Fruit fly (Drosophila melanogaster) whole organism, embryonic: ENCODE data around the gene Arp1.

Source experiments
- Aef1 ChIP-seq: fragments of 200-800 bp; sonication (Bioruptor generic); IDR thresholded peaks from 3 replicates; pipeline ENCODE4 v1.3.6; 2022; ENCODE audit warnings: missing biosample characterization, missing genetic modification characterization
- Atf3 ChIP-seq: fragments of 200-800 bp; sonication (Bioruptor generic); optimal IDR thresholded peaks from 3 replicates; lab custom pipeline; 2016; ENCODE audit warnings: missing biosample characterization, missing genetic modification characterization
- Bdp1 ChIP-seq: fragments of 200-800 bp; sonication (Bioruptor generic); optimal IDR thresholded peaks from 3 replicates; lab custom pipeline; 2016; ENCODE audit warnings: missing biosample characterization, missing genetic modification characterization
- CG10209 ChIP-seq: fragments of 200-800 bp; sonication (Bioruptor generic); optimal IDR thresholded peaks from 3 replicates; lab custom pipeline; 2017; ENCODE audit warnings: missing biosample characterization, mild to moderate bottlenecking, missing genetic modification characterization, missing genetic modification reagents
- CG10274 ChIP-seq: fragments of 200-800 bp; sonication (Bioruptor generic); optimal IDR thresholded peaks from 3 replicates; lab custom pipeline; 2017; ENCODE audit warnings: missing biosample characterization, mild to moderate bottlenecking, missing genetic modification characterization
- CG11398 ChIP-seq: fragments of 200-800 bp; sonication (Bioruptor generic); optimal IDR thresholded peaks from 2 replicates; lab custom pipeline; 2016; ENCODE audit warnings: missing biosample characterization, missing genetic modification characterization
- CG11695 ChIP-seq: fragments of 200-800 bp; sonication (Bioruptor generic); IDR thresholded peaks from 3 replicates; pipeline ENCODE4 v1.3.6; 2022; ENCODE audit warnings: missing biosample characterization, missing genetic modification characterization
- CG12299 ChIP-seq: fragments of 200-800 bp; sonication (Bioruptor generic); optimal IDR thresholded peaks from 2 replicates; lab custom pipeline; 2018; ENCODE audit warnings: missing biosample characterization, mild to moderate bottlenecking, missing genetic modification characterization
- CG1233 ChIP-seq: fragments of 200-800 bp; sonication (Bioruptor generic); optimal IDR thresholded peaks from 4 replicates; lab custom pipeline; 2018; ENCODE audit warnings: missing biosample characterization, mild to moderate bottlenecking, missing genetic modification characterization
- CG14965 ChIP-seq: fragments of 200-800 bp; sonication (Bioruptor generic); optimal IDR thresholded peaks from 2 replicates; lab custom pipeline; 2016; ENCODE audit warnings: missing biosample characterization, missing genetic modification characterization, borderline replicate concordance
- CG1529 ChIP-seq: fragments of 200-800 bp; sonication (Bioruptor generic); optimal IDR thresholded peaks from 3 replicates; lab custom pipeline; 2018; ENCODE audit warnings: missing biosample characterization, missing genetic modification characterization
- CG15696 ChIP-seq: fragments of 200-800 bp; sonication (Bioruptor generic); optimal IDR thresholded peaks from 2 replicates; lab custom pipeline; 2019; ENCODE audit warnings: missing biosample characterization, mild to moderate bottlenecking, missing genetic modification characterization, moderate library complexity
- CG18011 ChIP-seq: fragments of 200-800 bp; sonication (Bioruptor generic); optimal IDR thresholded peaks from 2 replicates; lab custom pipeline; 2017; ENCODE audit warnings: missing biosample characterization, missing genetic modification characterization, mild to moderate bottlenecking, moderate library complexity, missing genotype
- CG18476 ChIP-seq: fragments of 200-800 bp; sonication (Bioruptor generic); optimal IDR thresholded peaks from 2 replicates; lab custom pipeline; 2016; ENCODE audit warnings: missing biosample characterization, mild to moderate bottlenecking, missing genetic modification characterization
- CG32772 ChIP-seq: fragments of 200-800 bp; sonication (Bioruptor generic); IDR thresholded peaks from 2 replicates; pipeline ENCODE4 v1.3.6; 2022; ENCODE audit warnings: missing biosample characterization, missing genetic modification characterization
- CG6689 ChIP-seq: fragments of 200-800 bp; sonication (Bioruptor generic); IDR thresholded peaks from 2 replicates; pipeline ENCODE4 v1.3.6; 2022; ENCODE audit warnings: missing biosample characterization, missing genetic modification characterization
- CG7786 ChIP-seq: fragments of 200-800 bp; sonication (Bioruptor generic); optimal IDR thresholded peaks from 2 replicates; lab custom pipeline; 2016; ENCODE audit warnings: missing biosample characterization, missing genetic modification characterization
- CG7987 ChIP-seq: fragments of 200-800 bp; sonication (Bioruptor generic); optimal IDR thresholded peaks from 2 replicates; lab custom pipeline; 2018; ENCODE audit warnings: missing biosample characterization, mild to moderate bottlenecking, missing genetic modification characterization, moderate library complexity
- D19A ChIP-seq: fragments of 200-800 bp; optimal IDR thresholded peaks from 3 replicates; lab custom pipeline; 2019; ENCODE audit warnings: missing biosample characterization, mild to moderate bottlenecking, missing genetic modification characterization, moderate library complexity
- Drgx ChIP-seq: fragments of 200-800 bp; sonication (Bioruptor generic); IDR thresholded peaks from 2 replicates; pipeline ENCODE4 v1.3.6; 2022; ENCODE audit warnings: missing biosample characterization, missing genetic modification characterization
- E2f2 ChIP-seq: fragments of 200-800 bp; sonication (Bioruptor generic); IDR thresholded peaks from 2 replicates; pipeline ENCODE4 v1.3.6; 2022; ENCODE audit warnings: missing biosample characterization, missing genetic modification characterization
- Fer3 ChIP-seq: fragments of 200-800 bp; sonication (Bioruptor generic); optimal IDR thresholded peaks from 2 replicates; lab custom pipeline; 2018; ENCODE audit warnings: missing biosample characterization, mild to moderate bottlenecking, missing genetic modification characterization, moderate library complexity
- H2.0 ChIP-seq: fragments of 200-800 bp; sonication (Bioruptor generic); IDR thresholded peaks from 2 replicates; pipeline ENCODE4 v1.3.6; 2022; ENCODE audit warnings: missing biosample characterization, missing genetic modification characterization
- HLH3B ChIP-seq: fragments of 200-800 bp; sonication (Bioruptor generic); IDR thresholded peaks from 2 replicates; pipeline ENCODE4 v1.3.6; 2022; ENCODE audit warnings: missing biosample characterization, missing genetic modification characterization
- Hmx ChIP-seq: fragments of 200-800 bp; sonication (Bioruptor generic); optimal IDR thresholded peaks from 2 replicates; lab custom pipeline; 2016; ENCODE audit warnings: missing biosample characterization, missing genetic modification characterization
- Hr78 ChIP-seq, 2 experiments: fragments of 200-800 bp in 1 of 2; fragments of >200 bp in 1 of 2; sonication (Bioruptor generic) in 1 of 2; optimal IDR thresholded peaks; 2 replicates each; lab custom pipeline; 2017 to 2019; ENCODE audit warnings: missing biosample characterization in 2 of 2, missing genetic modification characterization in 2 of 2, mild to moderate bottlenecking in 1 of 2, moderate library complexity in 1 of 2
- Kr ChIP-seq: fragments of 200-800 bp; sonication (Bioruptor generic); optimal IDR thresholded peaks from 2 replicates; lab custom pipeline; 2017; ENCODE audit warnings: missing biosample characterization, mild to moderate bottlenecking, missing genetic modification characterization
- Nf-YC ChIP-seq: fragments of 200-800 bp; optimal IDR thresholded peaks from 3 replicates; lab custom pipeline; 2019; ENCODE audit warnings: missing biosample characterization, mild to moderate bottlenecking, missing genetic modification characterization, moderate library complexity
- NfI ChIP-seq: fragments of 200-800 bp; sonication (Bioruptor generic); optimal IDR thresholded peaks from 3 replicates; lab custom pipeline; 2018; ENCODE audit warnings: missing biosample characterization, mild to moderate bottlenecking, missing genetic modification characterization, moderate library complexity
- Oaz ChIP-seq: fragments of 200-800 bp; sonication (Bioruptor generic); IDR thresholded peaks from 2 replicates; pipeline ENCODE4 v1.3.6; 2022; ENCODE audit warnings: missing biosample characterization, missing genetic modification characterization
- Opbp ChIP-seq: fragments of 200-800 bp; sonication (Bioruptor generic); IDR thresholded peaks from 3 replicates; pipeline ENCODE4 v1.3.6; 2022; ENCODE audit warnings: missing biosample characterization, missing genetic modification characterization; ENCODE audit not compliant: partially characterized antibody
- PHDP ChIP-seq: fragments of 200-800 bp; sonication (Bioruptor generic); optimal IDR thresholded peaks from 3 replicates; lab custom pipeline; 2018; ENCODE audit warnings: missing biosample characterization, mild to moderate bottlenecking, missing genetic modification characterization, moderate library complexity
- Poxn ChIP-seq: fragments of 200-800 bp; sonication (Bioruptor generic); IDR thresholded peaks from 2 replicates; pipeline ENCODE4 v1.3.6; 2022; ENCODE audit warnings: missing biosample characterization, missing genetic modification characterization
- Taf1 ChIP-seq: fragments of 200-800 bp; sonication (Bioruptor generic); IDR thresholded peaks from 2 replicates; pipeline ENCODE4 v1.3.6; 2022; ENCODE audit warnings: missing biosample characterization, missing genetic modification characterization
- Trl ChIP-seq, 3 experiments: fragments of >200 bp in 2 of 3; fragments of 200-800 bp in 1 of 3; sonication (Bioruptor generic) in 1 of 3; optimal IDR thresholded peaks; 2 replicates in 1 of 3; 3 replicates in 2 of 3; lab custom pipeline; 2016 to 2017; ENCODE audit warnings: missing biosample characterization in 1 of 3, missing genetic modification characterization in 1 of 3
- Usf ChIP-seq: fragments of 200-800 bp; sonication (Bioruptor generic); optimal IDR thresholded peaks from 2 replicates; lab custom pipeline; 2017; ENCODE audit warnings: missing genotype, missing biosample characterization, missing genetic modification characterization
- az2 ChIP-seq: fragments of 200-800 bp; sonication (Bioruptor generic); optimal IDR thresholded peaks from 3 replicates; lab custom pipeline; 2016; ENCODE audit warnings: missing biosample characterization, missing genetic modification characterization
- chn ChIP-seq: fragments of 200-800 bp; sonication (Bioruptor generic); optimal IDR thresholded peaks from 2 replicates; lab custom pipeline; 2016; ENCODE audit warnings: missing biosample characterization, missing genetic modification characterization
- crol ChIP-seq: fragments of 200-800 bp; sonication (Bioruptor generic); IDR thresholded peaks from 2 replicates; pipeline ENCODE4 v1.3.6; 2022; ENCODE audit warnings: missing biosample characterization, missing genetic modification characterization
- jing ChIP-seq: fragments of 200-800 bp; sonication (Bioruptor generic); optimal IDR thresholded peaks from 2 replicates; lab custom pipeline; 2018; ENCODE audit warnings: missing biosample characterization, mild to moderate bottlenecking, missing genetic modification characterization
- lmd ChIP-seq: fragments of 200-800 bp; sonication (Bioruptor generic); IDR thresholded peaks from 2 replicates; pipeline ENCODE4 v1.3.6; 2022; ENCODE audit warnings: missing biosample characterization, missing genetic modification characterization
- org-1 ChIP-seq: fragments of 200-800 bp; sonication (Bioruptor generic); optimal IDR thresholded peaks from 2 replicates; lab custom pipeline; 2017; ENCODE audit warnings: missing biosample characterization, missing genetic modification characterization
- ro ChIP-seq: fragments of 200-800 bp; sonication (Bioruptor generic); IDR thresholded peaks from 2 replicates; pipeline ENCODE4 v1.3.6; 2022; ENCODE audit warnings: missing biosample characterization, missing genetic modification characterization
- slbo ChIP-seq: fragments of 200-800 bp; sonication (Bioruptor generic); IDR thresholded peaks from 2 replicates; pipeline ENCODE4 v1.3.6; 2022; ENCODE audit warnings: missing biosample characterization, missing genetic modification characterization
- so ChIP-seq: fragments of 200-800 bp; sonication (Bioruptor generic); IDR thresholded peaks from 3 replicates; pipeline ENCODE4 v1.3.6; 2022; ENCODE audit warnings: missing biosample characterization, missing genetic modification characterization
- sob ChIP-seq: fragments of 200-800 bp; sonication (Bioruptor generic); IDR thresholded peaks from 2 replicates; pipeline ENCODE4 v1.3.6; 2022; ENCODE audit warnings: missing biosample characterization, missing genetic modification characterization
- tin ChIP-seq: fragments of 200-800 bp; sonication (Bioruptor generic); optimal IDR thresholded peaks from 3 replicates; lab custom pipeline; 2016; ENCODE audit warnings: missing biosample characterization, missing genetic modification characterization
- vvl ChIP-seq: fragments of 200-800 bp; sonication (Bioruptor generic); IDR thresholded peaks from 2 replicates; pipeline ENCODE4 v1.3.6; 2022; ENCODE audit warnings: missing biosample characterization, missing genetic modification characterization

Gene Arp1

DNA sequence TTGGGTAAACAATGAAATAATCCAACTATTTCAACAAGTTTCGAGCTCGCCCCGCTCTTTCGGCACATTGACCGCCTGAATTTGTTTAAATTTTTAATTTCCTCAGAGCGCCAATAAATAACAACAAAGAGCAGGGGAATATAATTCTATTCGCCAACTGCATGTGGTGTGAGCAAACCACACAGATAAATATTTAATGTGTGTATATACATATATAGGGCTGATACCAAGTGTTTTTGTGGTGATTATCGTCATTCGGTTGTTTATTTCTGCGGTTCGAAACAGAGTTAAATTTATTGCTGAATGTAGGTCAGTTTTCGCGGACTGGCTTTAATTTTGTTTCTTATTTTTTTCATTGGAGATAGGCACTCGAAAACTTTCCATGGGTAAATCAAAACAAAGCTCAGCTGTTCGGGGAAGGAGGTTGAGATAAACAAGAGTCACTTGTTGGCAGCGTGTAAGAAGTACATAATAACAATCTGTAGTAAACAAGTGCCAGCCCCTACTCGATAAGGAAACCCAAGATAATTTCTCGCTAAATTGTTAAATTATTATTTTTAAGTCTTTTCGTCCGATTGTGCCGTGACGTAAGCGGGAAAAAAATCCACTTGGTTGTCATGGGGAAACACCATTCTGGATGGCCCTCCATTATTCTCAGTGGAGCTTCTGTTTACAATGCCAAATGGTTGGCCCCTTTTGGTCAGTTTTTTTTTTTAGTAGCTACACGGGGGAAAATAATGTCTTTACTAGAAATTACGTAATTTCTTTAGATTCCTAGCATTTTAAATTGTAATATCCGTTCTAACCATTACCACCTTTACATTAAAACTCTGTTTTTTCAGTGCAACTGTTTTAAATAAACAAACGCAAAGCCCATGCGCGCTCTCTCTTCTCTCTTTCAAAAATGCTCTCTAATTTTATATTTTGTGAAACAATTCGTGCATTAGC is 26.3 kb downstream of the Arp1 start (continued):
- TF ChIP-seq CG14965 (no peak), Usf (GFP tag; lab: Kevin White, UChicago) (no peak), slbo (peak; percentile 81), CG32772 (GFP tag; lab: Robert Waterston, UW) (peak; percentile 45; the same call in 1 of the 2 replicates), Bdp1 (peak; percentile 37), org-1 (GFP tag; lab: Kevin White, UChicago) (peak; percentile 9), CG12299 (tag; lab: Kevin White, UChicago) (peak; percentile 31), Kr (GFP tag; lab: Kevin White, UChicago) (no peak), az2 (GFP tag; lab: Kevin White, UChicago) (peak; percentile 20), Drgx (GFP tag; lab: Robert Waterston, UW) (peak; percentile 68), Poxn (no peak), CG7786 (GFP tag; lab: Kevin White, UChicago) (peak; percentile 20), Aef1 (peak; percentile 49; the same call in 2 of the 3 replicates), HLH3B (peak; percentile 69), CG10274 (GFP tag; lab: Kevin White, UChicago) (no peak), CG1233 (peak; percentile 47), H2.0 (GFP tag; lab: Robert Waterston, UW) (peak; percentile 56), vvl (GFP tag; lab: Robert Waterston, UW) (peak; percentile 74), CG15696 (tag; lab: Kevin White, UChicago) (peak; percentile 1), sob (GFP tag; lab: Robert Waterston, UW) (peak; percentile 62), Hmx (GFP tag; lab: Kevin White, UChicago) (no peak), CG6689 (GFP tag; lab: Robert Waterston, UW) (peak; percentile 42; the same call in 1 of the 2 replicates), CG18476 (peak; percentile 35), chn (peak; percentile 53), CG1529 (GFP tag; lab: Kevin White, UChicago) (peak; percentile 13), CG11398 (GFP tag; lab: Kevin White, UChicago) (peak; percentile 30), Atf3 (peak; percentile 11), Hr78 (GFP tag; optimal IDR thresholded peaks at IDR 0.05; lab: Kevin White, UChicago) (no peak), Opbp (no peak), CG10209 (GFP tag; lab: Kevin White, UChicago) (peak; percentile 45), ro (GFP tag; lab: Robert Waterston, UW) (0 out of 2 replicates have a peak, but pooled peaks have one; percentile 12), CG7987 (GFP tag; lab: Kevin White, UChicago) (peak; percentile 79), Oaz (GFP tag; lab: Robert Waterston, UW) (peak; percentile 56), so (GFP tag; lab: Robert Waterston, UW) (no peak; the same call in 2 of the 3 replicates), tin (GFP tag; lab: Kevin White, UChicago) (peak; percentile 40), PHDP (tag; lab: Kevin White, UChicago) (peak; percentile 49), E2f2 (GFP tag; lab: Robert Waterston, UW) (peak; percentile 23; the same call in 1 of the 2 replicates), Nf-YC (tag; lab: Kevin White, UChicago) (no peak), CG11695 (GFP tag; lab: Robert Waterston, UW) (peak; percentile 52; the same call in 1 of the 3 replicates), jing (GFP tag; lab: Kevin White, UChicago) (peak; percentile 8), Taf1 (GFP tag; lab: Robert Waterston, UW) (0 out of 2 replicates have a peak, but pooled peaks have one; percentile 23), Trl (optimal IDR thresholded peaks at IDR 0.05; lab: Kevin White, UChicago) (peak; percentile 44 to 68), Trl (GFP tag; optimal IDR thresholded peaks at IDR 0.05; lab: Kevin White, UChicago) (peak; percentile 30), NfI (GFP tag; lab: Kevin White, UChicago) (peak; percentile 47), D19A (tag; lab: Kevin White, UChicago) (no peak), Fer3 (tag; lab: Kevin White, UChicago) (peak; percentile 68), lmd (GFP tag; lab: Robert Waterston, UW) (peak; percentile 50), CG18011 (GFP tag; lab: Kevin White, UChicago) (peak; percentile 39), crol (GFP tag; lab: Robert Waterston, UW) (no peak)
